Worm (Caenorhabditis elegans): Measurements from ENCODE around the gene F20C5.6.

DNA sequence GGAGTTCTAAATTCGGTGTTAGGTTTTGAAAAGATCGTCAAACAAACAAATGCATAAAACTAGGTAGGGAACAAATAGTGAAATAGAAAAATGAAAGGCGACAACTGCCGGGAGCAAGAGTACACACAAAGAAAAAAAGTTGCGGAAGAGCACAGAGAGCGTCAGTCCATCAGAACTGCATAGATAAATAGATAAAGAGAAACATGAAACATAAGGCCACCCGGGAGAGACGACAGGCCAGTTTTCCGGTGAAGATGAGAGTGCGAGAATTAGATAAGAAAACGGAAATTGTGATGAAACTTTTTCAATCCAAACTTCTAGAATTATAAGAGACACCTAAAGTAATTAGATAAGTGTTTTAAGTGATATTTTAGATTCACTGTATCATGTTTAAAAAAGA is 15.3 kb downstream of the F20C5.6 start:
- TF ChIP-seq ceh-8 (GFP tag; optimal IDR thresholded peaks at IDR 0.05) (no peak), tbx-2 (tag; optimal IDR thresholded peaks at IDR 0.05) (no peak), nhr-77 (tag; optimal IDR thresholded peaks at IDR 0.05) (no peak), F16B12.6 (tag; optimal IDR thresholded peaks at IDR 0.05) (no peak), hlh-17 (GFP tag; optimal IDR thresholded peaks at IDR 0.05; ENCODE audit: borderline replicate concordance) (no peak)
